Worm (Caenorhabditis elegans): ENCODE results near the gene skih-2.

- no peak for TF ChIP-seq M03D4.4 (tag; optimal IDR thresholded peaks at IDR 0.05)
- TF ChIP-seq elt-3 (tag; optimal IDR thresholded peaks at IDR 0.05), result no peak
- TF ChIP-seq pha-4 (tag; optimal IDR thresholded peaks at IDR 0.05), result no peak
- TF ChIP-seq nhr-76 (tag; optimal IDR thresholded peaks at IDR 0.05), result no peak
- TF ChIP-seq nhr-237 (tag; optimal IDR thresholded peaks at IDR 0.05), result no peak
- TF ChIP-seq unc-62 (GFP tag; optimal IDR thresholded peaks at IDR 0.05), result no peak
- TF ChIP-seq lin-13 (tag; optimal IDR thresholded peaks at IDR 0.05), result no peak
- TF ChIP-seq ztf-11 (tag; optimal IDR thresholded peaks at IDR 0.05), result no peak
- no peak for TF ChIP-seq ceh-43 (GFP tag; optimal IDR thresholded peaks at IDR 0.05)
- TF ChIP-seq ceh-83 (GFP tag; optimal IDR thresholded peaks at IDR 0.05), result no peak
- TF ChIP-seq lsy-2 (tag; optimal IDR thresholded peaks at IDR 0.05), result no peak
- TF ChIP-seq snpc-4 (tag; optimal IDR thresholded peaks at IDR 0.05), result no peak
- TF ChIP-seq nhr-28 (tag; optimal IDR thresholded peaks at IDR 0.05), result no peak
- no peak for TF ChIP-seq mab-5 (tag; optimal IDR thresholded peaks at IDR 0.05)
Measured at ce11 chrIV:11164831-11165230, 22.7 kb upstream of the skih-2 start, which contains the start of gene C08F8.6.

Measured in whole organism, mixed stage, embryonic.